Fruit fly (Drosophila melanogaster) whole organism, embryonic: ENCODE results near the gene CG31793.

ENCODE experiments used
- BEAF-32 ChIP-seq: fragments of 200-800 bp; sonication (Bioruptor generic); optimal IDR thresholded peaks from 3 replicates; lab custom pipeline; 2017; ENCODE audit warnings: missing biosample characterization, missing genetic modification characterization, mild to moderate bottlenecking, moderate library complexity, missing genetic modification reagents
- Bdp1 ChIP-seq: fragments of 200-800 bp; sonication (Bioruptor generic); optimal IDR thresholded peaks from 3 replicates; lab custom pipeline; 2016; ENCODE audit warnings: missing biosample characterization, missing genetic modification characterization
- CG10209 ChIP-seq: fragments of 200-800 bp; sonication (Bioruptor generic); optimal IDR thresholded peaks from 3 replicates; lab custom pipeline; 2017; ENCODE audit warnings: missing biosample characterization, mild to moderate bottlenecking, missing genetic modification characterization, missing genetic modification reagents
- CG10462 ChIP-seq: fragments of 200-800 bp; sonication (Bioruptor generic); optimal IDR thresholded peaks from 2 replicates; lab custom pipeline; 2016; ENCODE audit warnings: missing biosample characterization, missing genetic modification characterization
- CG1233 ChIP-seq: fragments of 200-800 bp; sonication (Bioruptor generic); optimal IDR thresholded peaks from 4 replicates; lab custom pipeline; 2018; ENCODE audit warnings: missing biosample characterization, mild to moderate bottlenecking, missing genetic modification characterization
- CG12391 ChIP-seq: fragments of 200-800 bp; sonication (Bioruptor generic); optimal IDR thresholded peaks from 3 replicates; lab custom pipeline; 2018; ENCODE audit warnings: missing biosample characterization, mild to moderate bottlenecking, missing genetic modification characterization, moderate library complexity
- CG12769 ChIP-seq: fragments of 200-800 bp; sonication (Bioruptor generic); optimal IDR thresholded peaks from 2 replicates; lab custom pipeline; 2019; ENCODE audit warnings: missing biosample characterization, mild to moderate bottlenecking, missing genetic modification characterization, moderate library complexity
- CG14965 ChIP-seq: fragments of 200-800 bp; sonication (Bioruptor generic); optimal IDR thresholded peaks from 2 replicates; lab custom pipeline; 2016; ENCODE audit warnings: missing biosample characterization, missing genetic modification characterization, borderline replicate concordance
- CG17361 ChIP-seq: fragments of 200-800 bp; sonication (Bioruptor generic); IDR thresholded peaks from 3 replicates; pipeline ENCODE4 v1.3.6; 2022; ENCODE audit warnings: missing biosample characterization, missing genetic modification characterization
- CG2202 ChIP-seq: fragments of 200-800 bp; sonication (Bioruptor generic); optimal IDR thresholded peaks from 2 replicates; lab custom pipeline; 2018; ENCODE audit warnings: missing biosample characterization, mild to moderate bottlenecking, missing genetic modification characterization
- CG2678 ChIP-seq: fragments of 200-800 bp; sonication (Bioruptor generic); optimal IDR thresholded peaks from 3 replicates; lab custom pipeline; 2019; ENCODE audit warnings: missing biosample characterization, mild to moderate bottlenecking, missing genetic modification characterization, moderate library complexity
- CG30403 ChIP-seq: fragments of 200-800 bp; sonication (Bioruptor generic); optimal IDR thresholded peaks from 3 replicates; lab custom pipeline; 2016; ENCODE audit warnings: missing biosample characterization, missing genetic modification characterization
- CG5953 ChIP-seq: fragments of 200-800 bp; sonication (Bioruptor generic); IDR thresholded peaks from 2 replicates; pipeline ENCODE4 v1.3.6; 2022; ENCODE audit warnings: missing biosample characterization, missing genetic modification characterization
- CG8281 ChIP-seq: fragments of 200-800 bp; sonication (Bioruptor generic); optimal IDR thresholded peaks from 2 replicates; lab custom pipeline; 2018; ENCODE audit warnings: missing biosample characterization, mild to moderate bottlenecking, missing genetic modification characterization, moderate library complexity
- CG9727 ChIP-seq: fragments of 200-800 bp; sonication (Bioruptor generic); optimal IDR thresholded peaks from 3 replicates; lab custom pipeline; 2017; ENCODE audit warnings: missing biosample characterization, mild to moderate bottlenecking, missing genetic modification characterization
- CoRest ChIP-seq: fragments of 200-800 bp; sonication (Bioruptor generic); optimal IDR thresholded peaks from 3 replicates; lab custom pipeline; 2018; ENCODE audit warnings: missing biosample characterization, mild to moderate bottlenecking, missing genetic modification characterization, moderate library complexity
- Dbx ChIP-seq: fragments of 200-800 bp; sonication (Bioruptor generic); IDR thresholded peaks from 3 replicates; pipeline ENCODE4 v1.3.6; 2022; ENCODE audit warnings: missing biosample characterization, missing genetic modification characterization
- Ets65A ChIP-seq: fragments of 200-800 bp; sonication (Bioruptor generic); peaks from one replicate; lab custom pipeline; 2016; ENCODE audit warnings: missing biosample characterization, missing genetic modification characterization
- HLHmδ ChIP-seq: fragments of 200-800 bp; sonication (Bioruptor generic); optimal IDR thresholded peaks from 2 replicates; lab custom pipeline; 2018; ENCODE audit warnings: missing biosample characterization, mild to moderate bottlenecking, missing genetic modification characterization, moderate library complexity
- Med ChIP-seq: fragments of 200-800 bp; sonication (Bioruptor generic); peaks from one replicate; lab custom pipeline; 2016; ENCODE audit warnings: missing biosample characterization, missing genetic modification characterization, mild to moderate bottlenecking, inconsistent platforms, moderate library complexity
- Meics ChIP-seq: fragments of 200-800 bp; sonication (Bioruptor generic); optimal IDR thresholded peaks from 2 replicates; lab custom pipeline; 2017; ENCODE audit warnings: missing biosample characterization, mild to moderate bottlenecking, missing genetic modification characterization
- Mrtf ChIP-seq: fragments of 200-800 bp; sonication (Bioruptor generic); IDR thresholded peaks from 3 replicates; pipeline ENCODE4 v1.3.6; 2022; ENCODE audit warnings: missing biosample characterization, missing genetic modification characterization
- Myb ChIP-seq: fragments of 200-800 bp; sonication (Bioruptor generic); optimal IDR thresholded peaks from 2 replicates; lab custom pipeline; 2016; ENCODE audit warnings: missing biosample characterization, missing genetic modification characterization
- NC2β ChIP-seq: fragments of 200-800 bp; sonication (Bioruptor generic); optimal IDR thresholded peaks from 2 replicates; lab custom pipeline; 2016; ENCODE audit warnings: missing biosample characterization, missing genetic modification characterization
- Optix ChIP-seq: fragments of 200-800 bp; sonication (Bioruptor generic); IDR thresholded peaks from 3 replicates; pipeline ENCODE4 v1.3.6; 2022; ENCODE audit warnings: missing biosample characterization, missing genetic modification characterization
- Rx ChIP-seq: fragments of 200-800 bp; sonication (Bioruptor generic); IDR thresholded peaks from 2 replicates; pipeline ENCODE4 v1.3.6; 2022; ENCODE audit warnings: missing biosample characterization, missing genetic modification characterization
- TFAM ChIP-seq: fragments of 200-800 bp; sonication (Bioruptor generic); optimal IDR thresholded peaks from 2 replicates; lab custom pipeline; 2017; ENCODE audit warnings: missing biosample characterization, missing genetic modification characterization, inconsistent platforms
- bbx ChIP-seq: fragments of 200-800 bp; sonication (Bioruptor generic); IDR thresholded peaks from 2 replicates; pipeline ENCODE4 v1.3.6; 2022; ENCODE audit warnings: missing biosample characterization, missing genetic modification characterization; ENCODE audit not compliant: partially characterized antibody
- bcd ChIP-seq: fragments of 200-800 bp; sonication (Bioruptor generic); optimal IDR thresholded peaks from 2 replicates; lab custom pipeline; 2017; ENCODE audit warnings: missing biosample characterization, mild to moderate bottlenecking, missing genetic modification characterization
- bowl ChIP-seq: fragments of 200-800 bp; sonication (Bioruptor generic); IDR thresholded peaks from 2 replicates; pipeline ENCODE4 v1.3.6; 2022; ENCODE audit warnings: missing biosample characterization, missing genetic modification characterization
- crol ChIP-seq: fragments of 200-800 bp; sonication (Bioruptor generic); IDR thresholded peaks from 2 replicates; pipeline ENCODE4 v1.3.6; 2022; ENCODE audit warnings: missing biosample characterization, missing genetic modification characterization
- dati ChIP-seq: fragments of 200-800 bp; sonication (Bioruptor generic); IDR thresholded peaks from 2 replicates; pipeline ENCODE4 v1.3.6; 2022; ENCODE audit warnings: missing biosample characterization, missing genetic modification characterization
- dpn ChIP-seq, 2 experiments: fragments of 200-800 bp; sonication (Bioruptor generic); optimal IDR thresholded peaks; 3 replicates each; lab custom pipeline; 2016; ENCODE audit warnings: missing biosample characterization in 2 of 2, missing genetic modification characterization in 2 of 2
- ftz-f1 ChIP-seq: fragments of 200-800 bp; sonication (Bioruptor generic); optimal IDR thresholded peaks from 2 replicates; lab custom pipeline; 2016; ENCODE audit warnings: missing biosample characterization, missing genetic modification characterization
- gem ChIP-seq: fragments of 200-800 bp; sonication (Bioruptor generic); optimal IDR thresholded peaks from 2 replicates; lab custom pipeline; 2019; ENCODE audit warnings: missing biosample characterization, mild to moderate bottlenecking, missing genetic modification characterization, moderate library complexity
- grau ChIP-seq: fragments of 200-800 bp; optimal IDR thresholded peaks from 3 replicates; lab custom pipeline; 2019; ENCODE audit warnings: missing biosample characterization, mild to moderate bottlenecking, missing genetic modification characterization, moderate library complexity
- ind ChIP-seq: fragments of 200-800 bp; sonication (Bioruptor generic); optimal IDR thresholded peaks from 3 replicates; lab custom pipeline; 2016; ENCODE audit warnings: missing biosample characterization, missing genetic modification characterization
- odd ChIP-seq: fragments of 200-800 bp; sonication (Bioruptor generic); optimal IDR thresholded peaks from 2 replicates; lab custom pipeline; 2017; ENCODE audit warnings: missing biosample characterization, mild to moderate bottlenecking, missing genetic modification characterization
- p53 ChIP-seq: fragments of 200-800 bp; sonication (Bioruptor generic); optimal IDR thresholded peaks from 2 replicates; lab custom pipeline; 2016; ENCODE audit warnings: missing biosample characterization, missing genetic modification characterization
- phol ChIP-seq: fragments of 200-800 bp; sonication (Bioruptor generic); optimal IDR thresholded peaks from 3 replicates; lab custom pipeline; 2018; ENCODE audit warnings: missing biosample characterization, mild to moderate bottlenecking, missing genetic modification characterization, moderate library complexity
- row ChIP-seq: fragments of 200-800 bp; sonication (Bioruptor generic); IDR thresholded peaks from 3 replicates; pipeline ENCODE4 v1.3.6; 2022; ENCODE audit warnings: missing biosample characterization, missing genetic modification characterization
- sens ChIP-seq: fragments of 200-800 bp; sonication (Bioruptor generic); peaks from one replicate; lab custom pipeline; 2016; ENCODE audit warnings: missing biosample characterization, missing genetic modification characterization
- tap ChIP-seq: fragments of 200-800 bp; optimal IDR thresholded peaks from 3 replicates; lab custom pipeline; 2019; ENCODE audit warnings: missing biosample characterization, mild to moderate bottlenecking, missing genetic modification characterization, moderate library complexity
- twi ChIP-seq: fragments of 200-800 bp; optimal IDR thresholded peaks from 2 replicates; lab custom pipeline; 2019; ENCODE audit warnings: missing biosample characterization, mild to moderate bottlenecking, missing genetic modification characterization, moderate library complexity
- tx ChIP-seq: fragments of 200-800 bp; sonication (Bioruptor generic); optimal IDR thresholded peaks from 2 replicates; lab custom pipeline; 2016; ENCODE audit warnings: missing biosample characterization, missing genetic modification characterization
- z ChIP-seq: fragments of 200-800 bp; sonication (Bioruptor generic); IDR thresholded peaks from 3 replicates; pipeline ENCODE4 v1.3.6; 2022; ENCODE audit warnings: missing biosample characterization, missing genetic modification characterization

CG31793 gene

dm6 chr2L:19036105-19036714, 33.0 kb downstream of the CG31793 start (continued):
- TF ChIP-seq dati (no peak), grau (tag; lab: Kevin White, UChicago) (peak; percentile 79), CG12391 (tag; lab: Kevin White, UChicago) (peak; percentile 15), CG2202 (no peak), CG1233 (peak; percentile 1), gem (tag; lab: Kevin White, UChicago) (peak; percentile 45), tx (no peak), Med (peak; percentile 48), ftz-f1 (GFP tag; lab: Kevin White, UChicago) (peak; percentile 47), CoRest (tag; lab: Kevin White, UChicago) (peak; percentile 49), dpn (GFP tag; optimal IDR thresholded peaks at IDR 0.05; lab: Kevin White, UChicago) (peak in 1 of 2 experiments; percentile 8), CG10209 (GFP tag; lab: Kevin White, UChicago) (peak; percentile 15), Bdp1 (GFP tag; lab: Kevin White, UChicago) (no peak), crol (GFP tag; lab: Robert Waterston, UW) (peak; percentile 90), ind (peak; percentile 13), CG5953 (GFP tag; lab: Robert Waterston, UW) (no peak), tap (tag; lab: Kevin White, UChicago) (no peak), odd (GFP tag; lab: Kevin White, UChicago) (no peak), sens (GFP tag; lab: Kevin White, UChicago) (peak; percentile 81), bcd (peak; percentile 7), bowl (GFP tag; lab: Robert Waterston, UW) (no peak), Optix (GFP tag; lab: Robert Waterston, UW) (no peak), p53 (GFP tag; lab: Kevin White, UChicago) (no peak), CG10462 (GFP tag; lab: Kevin White, UChicago) (no peak), TFAM (GFP tag; lab: Kevin White, UChicago) (no peak), Meics (GFP tag; lab: Kevin White, UChicago) (peak; percentile 41), CG9727 (GFP tag; lab: Kevin White, UChicago) (peak; percentile 22), CG8281 (tag; lab: Kevin White, UChicago) (no peak), CG2678 (tag; lab: Kevin White, UChicago) (peak; percentile 58), Dbx (peak; percentile 39; the same call in 1 of the 3 replicates), CG14965 (GFP tag; lab: Kevin White, UChicago) (no peak), z (GFP tag; lab: Robert Waterston, UW) (no peak), CG30403 (peak; percentile 41), bbx (0 out of 2 replicates have a peak, but pooled peaks have one; percentile 14), Myb (GFP tag; lab: Kevin White, UChicago) (no peak)

- TF ChIP-seq row (GFP tag; lab: Robert Waterston, UW) (peak; percentile 12; the same call in 1 of the 3 replicates), NC2β (GFP tag; lab: Kevin White, UChicago) (no peak), BEAF-32 (GFP tag; lab: Kevin White, UChicago) (no peak), CG17361 (GFP tag; lab: Robert Waterston, UW) (0 out of 3 replicates have a peak, but pooled peaks have one; percentile 18), CG8281 (tag; lab: Kevin White, UChicago) (no peak), phol (tag; lab: Kevin White, UChicago) (peak; percentile 24), sens (GFP tag; lab: Kevin White, UChicago) (peak; percentile 66), CG12769 (tag; lab: Kevin White, UChicago) (peak; percentile 52), twi (tag; lab: Kevin White, UChicago) (peak; percentile 54), HLHmδ (GFP tag; lab: Kevin White, UChicago) (peak; percentile 85), Ets65A (GFP tag; lab: Kevin White, UChicago) (peak; percentile 15), Mrtf (GFP tag; lab: Robert Waterston, UW) (no peak), CG2678 (tag; lab: Kevin White, UChicago) (peak; percentile 14), Rx (GFP tag; lab: Robert Waterston, UW) (no peak)
Observed at dm6 chr2L:19037011-19037410, 33.8 kb downstream of the CG31793 start.
